Worm (Caenorhabditis elegans) whole organism, L3 larva: ENCODE results near the gene lgc-36.

ENCODE experiments used
- R02D3.7 ChIP-seq: fragments of 150-350 bp; optimal IDR thresholded peaks from 2 replicates; lab custom pipeline; 2014; ENCODE audit warnings: missing biosample characterization, missing genetic modification characterization
- ZK546.5 ChIP-seq: sonication (generic microtip); optimal IDR thresholded peaks from 2 replicates; lab custom pipeline; 2017; ENCODE audit warnings: missing biosample characterization, missing genetic modification characterization
- aly-2 ChIP-seq: fragments of 150-350 bp; optimal IDR thresholded peaks from 2 replicates; lab custom pipeline; 2014; ENCODE audit warnings: missing biosample characterization, missing genetic modification characterization
- ama-1 ChIP-seq: fragments of 150-350 bp; optimal IDR thresholded peaks from 2 replicates; lab custom pipeline; 2018
- ceh-16 ChIP-seq: sonication (generic microtip); optimal IDR thresholded peaks from 2 replicates; lab custom pipeline; 2017; ENCODE audit warnings: missing biosample characterization, missing genetic modification characterization
- ceh-28 ChIP-seq: fragments of 150-350 bp; optimal IDR thresholded peaks from 2 replicates; lab custom pipeline; 2014; ENCODE audit warnings: missing biosample characterization, missing genetic modification reagents, missing genetic modification characterization
- ceh-82 ChIP-seq: fragments of 150-350 bp; optimal IDR thresholded peaks from 2 replicates; lab custom pipeline; 2014; ENCODE audit warnings: missing biosample characterization, missing genetic modification characterization
- egl-27 ChIP-seq: sonication (generic microtip); optimal IDR thresholded peaks from 4 replicates; lab custom pipeline; 2017; ENCODE audit warnings: missing biosample characterization, missing genetic modification reagents, missing genetic modification characterization
- egl-5 ChIP-seq: fragments of 150-350 bp; optimal IDR thresholded peaks from 2 replicates; lab custom pipeline; 2017; ENCODE audit warnings: missing biosample characterization, missing genetic modification reagents, missing genetic modification characterization, inconsistent platforms
- elt-1 ChIP-seq: fragments of 150-350 bp; optimal IDR thresholded peaks from 2 replicates; lab custom pipeline; 2014; ENCODE audit warnings: missing biosample characterization, missing genetic modification characterization
- elt-2 ChIP-seq: sonication (generic microtip); optimal IDR thresholded peaks from 2 replicates; lab custom pipeline; 2016; ENCODE audit warnings: missing genetic modification reagents, mild to moderate bottlenecking, missing genetic modification characterization, missing compliant biosample characterization
- elt-3 ChIP-seq, 3 experiments: fragments of 150-350 bp in 1 of 3; sonication (generic microtip) in 2 of 3; optimal IDR thresholded peaks; 2 replicates in 2 of 3; 4 replicates in 1 of 3; lab custom pipeline; 2014 to 2017; ENCODE audit warnings: missing biosample characterization in 3 of 3, missing genetic modification characterization in 3 of 3
- eor-1 ChIP-seq, 2 experiments: fragments of 150-350 bp; optimal IDR thresholded peaks; 2 replicates each; lab custom pipeline; 2014 to 2018; ENCODE audit warnings: missing biosample characterization in 2 of 2, missing genetic modification characterization in 2 of 2
- fkh-10 ChIP-seq: sonication (generic microtip); optimal IDR thresholded peaks from 2 replicates; lab custom pipeline; 2017; ENCODE audit warnings: missing biosample characterization, missing genetic modification reagents, missing genetic modification characterization
- fos-1 ChIP-seq: fragments of 150-350 bp; optimal IDR thresholded peaks from 2 replicates; lab custom pipeline; 2014; ENCODE audit warnings: missing biosample characterization, missing genetic modification characterization
- hmg-11 ChIP-seq: sonication (generic microtip); optimal IDR thresholded peaks from 2 replicates; lab custom pipeline; 2016; ENCODE audit warnings: missing genetic modification characterization, missing compliant biosample characterization
- jun-1 ChIP-seq: fragments of 150-350 bp; optimal IDR thresholded peaks from 2 replicates; lab custom pipeline; 2014; ENCODE audit warnings: missing biosample characterization, missing genetic modification reagents, missing genetic modification characterization
- lin-15B ChIP-seq: fragments of 150-350 bp; optimal IDR thresholded peaks from 2 replicates; lab custom pipeline; 2014; ENCODE audit warnings: missing biosample characterization, missing genetic modification characterization
- lin-39 ChIP-seq: fragments of 150-350 bp; optimal IDR thresholded peaks from 2 replicates; lab custom pipeline; 2018; ENCODE audit warnings: missing biosample characterization, missing genetic modification reagents, missing genetic modification characterization
- lsy-12 ChIP-seq: sonication (generic microtip); optimal IDR thresholded peaks from 2 replicates; lab custom pipeline; 2016; ENCODE audit warnings: mild to moderate bottlenecking, missing genetic modification characterization, missing compliant biosample characterization
- mdl-1 ChIP-seq: fragments of 150-350 bp; optimal IDR thresholded peaks from 2 replicates; lab custom pipeline; 2014; ENCODE audit warnings: missing biosample characterization, missing genetic modification characterization
- mml-1 ChIP-seq: fragments of 150-350 bp; sonication (generic microtip); optimal IDR thresholded peaks from 3 replicates; lab custom pipeline; 2014; ENCODE audit warnings: missing biosample characterization, missing genetic modification characterization
- nfya-1 ChIP-seq: sonication (generic microtip); optimal IDR thresholded peaks from 2 replicates; lab custom pipeline; 2017; ENCODE audit warnings: missing genetic modification characterization, mild to moderate bottlenecking, missing compliant biosample characterization, antibody characterized with exemption, moderate library complexity; ENCODE audit not compliant: insufficient read depth
- nhr-12 ChIP-seq: fragments of 150-350 bp; optimal IDR thresholded peaks from 2 replicates; lab custom pipeline; 2014; ENCODE audit warnings: missing biosample characterization, missing genetic modification characterization
- nhr-23 ChIP-seq: fragments of 150-350 bp; optimal IDR thresholded peaks from 2 replicates; lab custom pipeline; 2014; ENCODE audit warnings: missing biosample characterization, missing genetic modification reagents, missing genetic modification characterization
- nhr-237 ChIP-seq: fragments of 150-350 bp; optimal IDR thresholded peaks from 2 replicates; lab custom pipeline; 2014; ENCODE audit warnings: missing biosample characterization, missing genetic modification characterization
- nhr-25 ChIP-seq: sonication (generic microtip); optimal IDR thresholded peaks from 2 replicates; lab custom pipeline; 2017; ENCODE audit warnings: missing biosample characterization, missing genetic modification characterization
- nhr-43 ChIP-seq: sonication (generic microtip); optimal IDR thresholded peaks from 2 replicates; lab custom pipeline; 2016; ENCODE audit warnings: mild to moderate bottlenecking, missing genetic modification characterization, missing compliant biosample characterization; ENCODE audit not compliant: poor library complexity, severe bottlenecking
- nhr-67 ChIP-seq: fragments of 150-350 bp; optimal IDR thresholded peaks from 2 replicates; lab custom pipeline; 2014; ENCODE audit warnings: missing biosample characterization, missing genetic modification characterization
- nhr-76 ChIP-seq: fragments of 150-350 bp; sonication (generic microtip); optimal IDR thresholded peaks from 5 replicates; lab custom pipeline; 2014; ENCODE audit warnings: missing biosample characterization, missing genetic modification characterization
- nhr-77 ChIP-seq: fragments of 150-350 bp; optimal IDR thresholded peaks from 2 replicates; lab custom pipeline; 2014; ENCODE audit warnings: missing biosample characterization, missing genetic modification characterization
- pha-4 ChIP-seq: fragments of 150-350 bp; optimal IDR thresholded peaks from 2 replicates; lab custom pipeline; 2014; ENCODE audit warnings: missing biosample characterization, missing genetic modification reagents, missing genetic modification characterization
- pqm-1 ChIP-seq: fragments of 150-350 bp; optimal IDR thresholded peaks from 2 replicates; lab custom pipeline; 2017; ENCODE audit warnings: missing biosample characterization, missing genetic modification characterization, inconsistent platforms
- sea-2 ChIP-seq: fragments of 150-350 bp; sonication (generic microtip); optimal IDR thresholded peaks from 4 replicates; lab custom pipeline; 2014; ENCODE audit warnings: missing biosample characterization, missing genetic modification reagents, missing genetic modification characterization
- skn-1 ChIP-seq: fragments of 150-350 bp; optimal IDR thresholded peaks from 2 replicates; lab custom pipeline; 2014; ENCODE audit warnings: missing biosample characterization, missing genetic modification characterization
- snpc-4 ChIP-seq: fragments of 150-350 bp; optimal IDR thresholded peaks from 2 replicates; lab custom pipeline; 2014; ENCODE audit warnings: missing biosample characterization, missing genetic modification characterization
- tbx-2 ChIP-seq: sonication (generic microtip); optimal IDR thresholded peaks from 2 replicates; lab custom pipeline; 2016; ENCODE audit warnings: mild to moderate bottlenecking, missing genetic modification characterization, missing compliant biosample characterization
- unc-39 ChIP-seq: sonication (generic microtip); optimal IDR thresholded peaks from 4 replicates; lab custom pipeline; 2017; ENCODE audit warnings: missing biosample characterization, missing genetic modification characterization
- zag-1 ChIP-seq: fragments of 150-350 bp; optimal IDR thresholded peaks from 2 replicates; lab custom pipeline; 2014; ENCODE audit warnings: missing biosample characterization, missing genetic modification characterization
- ztf-11 ChIP-seq: fragments of 150-350 bp; optimal IDR thresholded peaks from 2 replicates; lab custom pipeline; 2014; ENCODE audit warnings: missing biosample characterization, missing genetic modification characterization
- ztf-4 ChIP-seq: fragments of 150-350 bp; optimal IDR thresholded peaks from 2 replicates; lab custom pipeline; 2014; ENCODE audit warnings: missing biosample characterization, missing genetic modification characterization

The lgc-36 gene

DNA sequence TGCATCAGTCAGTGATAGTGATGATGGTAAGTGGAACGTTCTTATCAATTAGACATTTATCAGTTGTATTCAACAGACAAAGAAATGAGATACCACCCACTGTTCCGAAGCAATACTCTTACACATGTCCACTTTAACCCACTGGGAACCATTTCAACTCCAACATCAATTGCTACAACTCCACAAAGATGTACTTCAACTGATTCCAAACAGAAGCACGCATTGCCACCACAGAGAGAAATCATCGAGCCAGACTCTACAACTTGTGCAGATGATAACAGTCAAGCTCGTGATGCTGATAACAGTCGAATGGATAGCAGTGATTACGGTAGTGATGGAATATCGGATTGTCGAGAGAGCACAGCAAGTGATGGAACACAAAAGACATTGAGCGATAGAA is 22.9 kb downstream of the lgc-36 start:
- TF ChIP-seq aly-2 (tag; lab: Kevin White, UChicago) = no peak
- no peak for TF ChIP-seq tbx-2
- TF ChIP-seq zag-1 (tag; lab: Kevin White, UChicago) = no peak
- peak; percentile 52 for TF ChIP-seq pqm-1 (tag; lab: Kevin White, UChicago)
- no peak for TF ChIP-seq ztf-4 (tag; lab: Kevin White, UChicago)
- TF ChIP-seq lin-15B (tag; lab: Kevin White, UChicago) = no peak
- no peak for TF ChIP-seq lsy-12 (tag; lab: Kevin White, UChicago)
- TF ChIP-seq ceh-16 (tag; lab: Kevin White, UChicago) = no peak
- TF ChIP-seq elt-2 (tag; lab: Kevin White, UChicago) = peak; percentile 98

DNA sequence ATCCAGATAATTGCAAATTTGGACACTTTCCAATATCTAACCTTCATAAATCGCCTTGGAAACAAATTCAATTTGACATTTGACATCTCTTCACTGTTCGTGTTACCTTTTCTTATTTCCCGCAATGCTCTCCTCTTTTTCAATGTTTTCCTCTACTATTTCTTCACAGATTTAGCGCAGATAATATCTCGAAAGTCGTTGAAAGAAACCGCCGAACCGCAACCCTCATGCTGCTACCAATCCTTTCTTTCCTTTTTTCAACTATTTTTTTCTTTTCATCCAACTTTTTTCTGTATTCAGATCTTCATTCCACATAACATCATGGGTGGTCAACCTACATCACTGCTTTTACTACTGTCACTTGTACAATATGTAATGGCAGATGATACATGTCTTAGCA is 24.4 kb downstream of the lgc-36 start, which contains the start of gene T19B10.5:
TSS of gene T19B10.5 (plus strand) at position 301 of the 400 bp plus-strand sequence.
- TF ChIP-seq nhr-67 (tag; lab: Kevin White, UChicago) (no peak), nhr-23 (no peak), tbx-2 (no peak), lsy-12 (tag; lab: Kevin White, UChicago) (no peak), nhr-76 (no peak), nhr-237 (tag; lab: Kevin White, UChicago) (no peak), eor-1 (tag; optimal IDR thresholded peaks at IDR 0.05; lab: Kevin White, UChicago) (no peak), nhr-12 (no peak), lin-39 (tag; lab: Kevin White, UChicago) (no peak), mml-1 (tag; lab: Kevin White, UChicago) (no peak), zag-1 (tag; lab: Kevin White, UChicago) (no peak), nhr-77 (no peak), ztf-4 (tag; lab: Kevin White, UChicago) (no peak), ztf-11 (no peak), ZK546.5 (tag; lab: Kevin White, UChicago) (no peak), fos-1 (tag; lab: Kevin White, UChicago) (no peak)

DNA sequence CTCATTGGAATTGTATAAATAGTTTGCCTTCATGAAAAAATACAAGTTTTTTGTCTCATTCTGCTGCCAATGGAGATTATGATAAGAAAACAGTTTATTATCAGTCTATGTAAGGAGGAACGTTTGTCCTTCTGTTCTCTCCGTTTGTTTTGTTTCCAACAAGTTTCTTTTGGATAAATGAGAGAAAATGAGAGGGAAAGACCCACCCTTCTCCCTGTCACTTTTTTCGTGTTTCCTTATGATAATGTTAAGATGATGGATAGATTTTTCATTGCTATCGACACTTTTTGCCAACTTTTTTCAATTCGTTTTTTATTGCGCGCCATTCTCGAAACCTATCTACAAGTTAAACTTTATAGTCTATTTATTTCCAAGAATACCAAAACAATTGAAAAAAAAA is 27.6 kb downstream of the lgc-36 start:
- TF ChIP-seq nhr-43 (peak; percentile 30), ZK546.5 (tag; lab: Kevin White, UChicago) (no peak), unc-39 (tag; lab: Kevin White, UChicago) (no peak), hmg-11 (tag; lab: Kevin White, UChicago) (no peak), fkh-10 (no peak)
- TF ChIP-seq, all 47 proteins: peak for 1

DNA sequence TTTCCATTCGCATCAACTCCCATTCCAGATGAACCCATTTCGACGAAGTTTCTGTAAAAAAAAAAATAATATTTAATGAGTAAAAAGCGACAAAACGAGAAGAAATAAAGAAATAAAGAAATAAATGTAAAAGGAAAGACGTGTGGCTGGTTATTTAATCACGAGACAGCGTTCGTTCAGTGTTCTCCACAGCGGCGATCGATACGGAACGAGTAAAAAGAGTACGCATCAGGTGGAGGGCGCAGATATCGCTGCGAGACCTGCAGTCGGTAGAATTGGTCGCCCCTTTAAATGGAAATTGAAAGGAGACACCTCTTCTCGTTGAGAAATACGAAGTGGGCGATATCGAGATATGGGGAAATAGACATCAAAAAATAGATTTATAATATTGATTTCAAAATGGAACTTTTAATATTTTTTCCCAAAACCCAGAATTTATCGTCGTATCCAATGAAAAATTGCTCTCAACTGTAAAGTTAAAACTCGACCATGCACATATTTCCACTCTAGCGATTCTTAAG is 30.1 kb downstream of the lgc-36 start, which contains the start of gene pqn-70:
TSS of gene pqn-70 (minus strand) at position 51 of the 521 bp plus-strand sequence.
- TF ChIP-seq tbx-2 (peak; percentile 45), pha-4 (peak; percentile 89), elt-2 (tag; lab: Kevin White, UChicago) (peak; percentile 67), ama-1 (peak; percentile 63), egl-27 (tag; lab: Kevin White, UChicago) (peak; percentile 19), lin-15B (tag; lab: Kevin White, UChicago) (peak; percentile 81), jun-1 (peak; percentile 66), lsy-12 (tag; lab: Kevin White, UChicago) (peak; percentile 85), unc-39 (tag; lab: Kevin White, UChicago) (no peak), pqm-1 (tag; lab: Kevin White, UChicago) (peak; percentile 51), ceh-82 (tag; lab: Kevin White, UChicago) (peak; percentile 73), snpc-4 (peak; percentile 87), egl-5 (tag; lab: Kevin White, UChicago) (peak; percentile 77), elt-1 (no peak), nhr-43 (peak; percentile 75), mdl-1 (peak; percentile 19), mml-1 (tag; lab: Kevin White, UChicago) (no peak), nhr-25 (tag; lab: Kevin White, UChicago) (peak; percentile 86), ztf-4 (tag; lab: Kevin White, UChicago) (peak; percentile 55), fkh-10 (peak; percentile 29), nfya-1 (peak; percentile 93), lin-39 (tag; lab: Kevin White, UChicago) (peak; percentile 89), R02D3.7 (tag; lab: Kevin White, UChicago) (peak; percentile 53), elt-3 (tag; optimal IDR thresholded peaks at IDR 0.05; lab: Kevin White, UChicago) (no peak), sea-2 (GFP tag; lab: Kevin White, UChicago) (no peak), nhr-23 (peak; percentile 89), hmg-11 (tag; lab: Kevin White, UChicago) (peak; percentile 91), fos-1 (tag; lab: Kevin White, UChicago) (no peak), skn-1 (tag; lab: Kevin White, UChicago) (peak; percentile 51), ceh-28 (peak; percentile 94), nhr-67 (tag; lab: Kevin White, UChicago) (no peak)
